Worm (Caenorhabditis elegans): ENCODE measurements around the gene C16E9.1.

Gene C16E9.1

DNA sequence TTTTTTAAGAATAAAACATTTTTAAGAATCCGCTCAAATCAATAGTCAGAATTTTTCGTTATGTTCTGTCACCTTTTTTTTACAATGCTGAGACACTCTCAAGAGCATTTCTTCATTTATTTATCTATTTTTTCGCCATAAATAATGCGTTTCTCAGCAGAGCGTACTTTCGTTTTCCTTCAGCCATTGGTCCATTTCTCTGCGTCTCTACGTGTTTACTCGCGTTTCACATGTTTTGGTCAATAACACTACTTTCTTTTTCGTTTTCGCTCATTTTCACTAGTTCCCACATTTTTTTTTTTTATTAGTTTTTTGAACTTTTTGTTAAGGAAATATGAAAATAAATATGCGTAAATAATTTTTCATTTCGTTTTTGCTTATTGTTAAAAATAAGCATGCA lies 5.6 kb upstream of the C16E9.1 start (continued):
- no peak for TF ChIP-seq egl-27 (tag; optimal IDR thresholded peaks at IDR 0.05)
- TF ChIP-seq nhr-28 (tag; optimal IDR thresholded peaks at IDR 0.05), result peak; percentile 47
- TF ChIP-seq hif-1 (tag; optimal IDR thresholded peaks at IDR 0.05), result no peak
- no peak for TF ChIP-seq nhr-237 (tag; optimal IDR thresholded peaks at IDR 0.05)
- no peak for TF ChIP-seq Y75B8A.6 (GFP tag; IDR thresholded peaks at IDR 0.05)
- no peak for TF ChIP-seq cey-2 (tag; optimal IDR thresholded peaks at IDR 0.05; ENCODE audit: borderline replicate concordance, insufficient read depth)
- TF ChIP-seq ceh-28 (tag; optimal IDR thresholded peaks at IDR 0.05), result no peak
- TF ChIP-seq fos-1 (tag; optimal IDR thresholded peaks at IDR 0.05), result no peak
- no peak for TF ChIP-seq mdt-29 (GFP tag; IDR thresholded peaks at IDR 0.05)
- no peak for TF ChIP-seq lin-13 (GFP tag; optimal IDR thresholded peaks at IDR 0.05)
- no peak for TF ChIP-seq zip-2 (tag; optimal IDR thresholded peaks at IDR 0.05)
- no peak for TF ChIP-seq ceh-82 (tag; optimal IDR thresholded peaks at IDR 0.05)
- no peak for TF ChIP-seq zag-1 (tag; optimal IDR thresholded peaks at IDR 0.05)
- no peak for TF ChIP-seq madf-9 (GFP tag; conservative IDR thresholded peaks at IDR 0.05)

DNA sequence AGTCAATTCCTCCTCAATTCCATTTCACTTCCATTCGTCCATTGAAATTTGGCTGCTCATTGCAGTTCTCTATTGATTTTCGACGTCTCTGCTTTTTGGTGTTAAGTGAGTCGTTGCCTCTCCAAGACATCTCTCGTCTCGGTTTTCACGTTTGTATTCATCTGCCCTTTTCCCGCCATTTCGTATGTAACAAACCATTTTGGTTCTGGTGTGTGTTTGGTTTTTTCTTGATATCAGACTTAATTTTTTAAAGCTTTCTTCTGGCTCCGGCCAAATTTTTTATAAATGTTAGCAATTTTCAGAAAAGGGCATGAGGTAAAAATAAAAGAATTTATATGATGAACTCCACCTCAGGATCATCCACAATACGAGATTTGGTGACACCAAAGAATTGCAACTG lies 4.6 kb upstream of the C16E9.1 start, which contains the start of gene C16E9.2:
C16E9.2 (plus strand) TSS at position 301 of the 400 bp plus-strand sequence.
- TF ChIP-seq F26F4.8 (GFP tag; conservative IDR thresholded peaks at IDR 0.05) (no peak), unc-62 (GFP tag; optimal IDR thresholded peaks at IDR 0.05 in 1 of 2) (peak in 1 of 2 experiments; percentile 35), unc-62 (tag; optimal IDR thresholded peaks at IDR 0.05) (no peak), lin-29 (GFP tag; IDR thresholded peaks at IDR 0.05) (no peak)

DNA sequence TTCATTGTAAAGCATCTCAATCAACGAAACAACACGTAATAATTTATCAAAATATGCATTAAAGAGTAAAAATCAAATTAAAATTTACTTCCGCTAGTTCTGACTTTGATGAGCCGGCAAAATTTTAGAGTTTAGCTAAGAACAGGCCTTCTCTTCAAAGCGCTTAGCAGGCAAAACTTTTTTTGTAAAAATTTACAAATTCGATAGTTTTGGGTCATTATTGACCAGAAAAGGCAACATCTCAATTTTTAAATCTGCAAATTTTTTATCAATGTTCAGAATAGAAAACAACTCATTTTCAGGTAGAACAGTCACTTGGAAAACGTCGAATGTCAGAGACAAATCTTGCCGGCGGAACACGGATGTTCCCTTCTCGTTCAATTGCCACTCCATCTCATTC lies 2.3 kb upstream of the C16E9.1 start:
- no peak for TF ChIP-seq nhr-25 (tag; optimal IDR thresholded peaks at IDR 0.05; ENCODE audit: borderline replicate concordance, insufficient read depth)
- no peak for TF ChIP-seq mxl-3 (GFP tag; optimal IDR thresholded peaks at IDR 0.05)
- TF ChIP-seq mdt-29 (GFP tag; IDR thresholded peaks at IDR 0.05), result no peak
- TF ChIP-seq spr-3 (GFP tag; optimal IDR thresholded peaks at IDR 0.05), result no peak
- TF ChIP-seq mes-2 (tag; optimal IDR thresholded peaks at IDR 0.05; ENCODE audit: poor library complexity, severe bottlenecking), result no peak
- TF ChIP-seq F26F4.8 (GFP tag; conservative IDR thresholded peaks at IDR 0.05), result no peak
- TF ChIP-seq nhr-41 (GFP tag; IDR thresholded peaks at IDR 0.05), result no peak
- TF ChIP-seq nhr-237 (tag; optimal IDR thresholded peaks at IDR 0.05), result no peak
- no peak for TF ChIP-seq T26A8.4 (GFP tag; IDR thresholded peaks at IDR 0.05)
- peak; percentile 8 for TF ChIP-seq aha-1 (tag)
- peak in 1 of 2 experiments; percentile 93 for TF ChIP-seq unc-62 (GFP tag; optimal IDR thresholded peaks at IDR 0.05 in 1 of 2)
- no peak for TF ChIP-seq unc-62 (tag; optimal IDR thresholded peaks at IDR 0.05)
- TF ChIP-seq nhr-76 (tag; optimal IDR thresholded peaks at IDR 0.05), result no peak
- no peak for TF ChIP-seq F49E8.2 (tag; optimal IDR thresholded peaks at IDR 0.05; ENCODE audit: borderline replicate concordance)
- no peak for TF ChIP-seq lsy-2 (tag; optimal IDR thresholded peaks at IDR 0.05)
- no peak for TF ChIP-seq lin-39 (tag; optimal IDR thresholded peaks at IDR 0.05)
- no peak for TF ChIP-seq ama-1 (optimal IDR thresholded peaks at IDR 0.05)

DNA sequence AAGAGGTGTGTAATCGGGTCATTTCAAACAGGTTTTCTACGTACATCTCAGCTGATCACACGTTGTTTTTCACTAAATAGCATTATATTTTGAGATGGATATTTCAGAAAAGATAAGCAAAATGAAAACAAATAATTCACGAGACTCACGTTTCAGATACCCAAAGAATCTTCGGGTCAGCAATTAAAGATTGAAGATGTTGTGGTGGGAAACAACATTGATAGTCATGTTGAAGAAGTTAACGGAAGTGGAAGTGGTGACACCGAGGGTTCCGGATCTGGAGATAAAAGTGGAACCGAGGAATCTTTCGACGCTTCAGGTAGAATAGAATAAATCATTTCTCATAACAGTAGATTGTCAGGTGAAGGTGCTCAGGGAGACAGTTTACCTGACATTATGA lies 758 bp downstream of the C16E9.1 start:
- TF ChIP-seq sdz-12 (GFP tag; optimal IDR thresholded peaks at IDR 0.05) (no peak), ceh-28 (tag; optimal IDR thresholded peaks at IDR 0.05) (no peak), ceh-32 (tag; optimal IDR thresholded peaks at IDR 0.05; ENCODE audit: poor library complexity) (no peak), unc-39 (tag; optimal IDR thresholded peaks at IDR 0.05) (no peak), aly-2 (tag; optimal IDR thresholded peaks at IDR 0.05) (no peak), dmd-6 (GFP tag; IDR thresholded peaks at IDR 0.05) (no peak), ztf-7 (tag; optimal IDR thresholded peaks at IDR 0.05) (no peak), nhr-48 (tag; optimal IDR thresholded peaks at IDR 0.05) (no peak), unc-62 (GFP tag; optimal IDR thresholded peaks at IDR 0.05 in 1 of 2) (peak in 1 of 2 experiments; percentile 97), unc-62 (tag; optimal IDR thresholded peaks at IDR 0.05) (no peak)
